Worm (Caenorhabditis elegans) whole organism, mixed stage, embryonic: ENCODE data around the gene fbxa-94.

Experiments
- M03D4.4 ChIP-seq: sonication (generic microtip); optimal IDR thresholded peaks from 2 replicates; lab custom pipeline; 2017; ENCODE audit warnings: mild to moderate bottlenecking, missing genetic modification characterization, missing compliant biosample characterization
- bed-3 ChIP-seq: fragments of 200-800 bp; sonication (Bioruptor generic); optimal IDR thresholded peaks from 3 replicates; lab custom pipeline; 2018; ENCODE audit warnings: mild to moderate bottlenecking, missing genetic modification characterization, moderate library complexity, missing compliant biosample characterization
- blmp-1 ChIP-seq: fragments of 150-350 bp; optimal IDR thresholded peaks from 2 replicates; lab custom pipeline; 2014; ENCODE audit warnings: missing biosample characterization, missing genetic modification characterization
- ceh-39 ChIP-seq: fragments of 150-350 bp; optimal IDR thresholded peaks from 2 replicates; lab custom pipeline; 2014; ENCODE audit warnings: missing biosample characterization, missing genetic modification characterization
- ceh-43 ChIP-seq: fragments of 200-800 bp; sonication (Bioruptor generic); optimal IDR thresholded peaks from 2 replicates; lab custom pipeline; 2018; ENCODE audit warnings: mild to moderate bottlenecking, missing genetic modification characterization, moderate library complexity, missing compliant biosample characterization
- ceh-83 ChIP-seq: fragments of 200-800 bp; sonication (Bioruptor generic); optimal IDR thresholded peaks from 2 replicates; lab custom pipeline; 2018; ENCODE audit warnings: mild to moderate bottlenecking, missing genetic modification characterization, missing compliant biosample characterization
- ces-1 ChIP-seq: fragments of 150-350 bp; optimal IDR thresholded peaks from 2 replicates; lab custom pipeline; 2014; ENCODE audit warnings: missing biosample characterization, missing genetic modification reagents, missing genetic modification characterization
- cnd-1 ChIP-seq: fragments of 200-800 bp; sonication (Bioruptor generic); optimal IDR thresholded peaks from 2 replicates; lab custom pipeline; 2018; ENCODE audit warnings: mild to moderate bottlenecking, missing genetic modification characterization, missing compliant biosample characterization
- drap-1 ChIP-seq: fragments of 200-800 bp; sonication (Bioruptor generic); optimal IDR thresholded peaks from 3 replicates; lab custom pipeline; 2018; ENCODE audit warnings: mild to moderate bottlenecking, missing genetic modification characterization, missing compliant biosample characterization
- elt-1 ChIP-seq: sonication (generic microtip); optimal IDR thresholded peaks from 2 replicates; lab custom pipeline; 2017; ENCODE audit warnings: missing genetic modification characterization, mild to moderate bottlenecking, missing compliant biosample characterization, antibody characterized with exemption, moderate library complexity, borderline replicate concordance; ENCODE audit not compliant: insufficient read depth
- elt-3 ChIP-seq: fragments of 150-350 bp; optimal IDR thresholded peaks from 2 replicates; lab custom pipeline; 2014; ENCODE audit warnings: missing biosample characterization, missing genetic modification characterization
- flh-1 ChIP-seq: fragments of 200-800 bp; sonication (Bioruptor generic); optimal IDR thresholded peaks from 2 replicates; lab custom pipeline; 2018; ENCODE audit warnings: mild to moderate bottlenecking, missing genetic modification characterization, moderate library complexity, missing compliant biosample characterization
- ham-2 ChIP-seq: fragments of 200-800 bp; sonication (Bioruptor generic); optimal IDR thresholded peaks from 2 replicates; lab custom pipeline; 2018; ENCODE audit warnings: mild to moderate bottlenecking, missing genetic modification characterization, missing compliant biosample characterization
- hlh-1 ChIP-seq: fragments of 150-350 bp; optimal IDR thresholded peaks from 2 replicates; lab custom pipeline; 2014; ENCODE audit warnings: missing biosample characterization, missing genetic modification reagents, missing genetic modification characterization
- lin-13 ChIP-seq: fragments of 150-350 bp; optimal IDR thresholded peaks from 2 replicates; lab custom pipeline; 2014; ENCODE audit warnings: missing biosample characterization, missing genetic modification characterization
- lin-32 ChIP-seq: fragments of 200-800 bp; sonication (Bioruptor generic); optimal IDR thresholded peaks from 2 replicates; lab custom pipeline; 2018; ENCODE audit warnings: mild to moderate bottlenecking, missing genetic modification characterization, missing compliant biosample characterization
- lsy-2 ChIP-seq: fragments of 150-350 bp; optimal IDR thresholded peaks from 2 replicates; lab custom pipeline; 2014; ENCODE audit warnings: missing biosample characterization, missing genetic modification characterization
- mab-5 ChIP-seq: fragments of 150-350 bp; optimal IDR thresholded peaks from 2 replicates; lab custom pipeline; 2014; ENCODE audit warnings: missing biosample characterization, missing genetic modification characterization
- mep-1 ChIP-seq: fragments of 150-350 bp; optimal IDR thresholded peaks from 2 replicates; lab custom pipeline; 2017; ENCODE audit warnings: missing biosample characterization, missing genetic modification reagents, missing genetic modification characterization, inconsistent platforms
- mls-2 ChIP-seq: sonication (generic microtip); optimal IDR thresholded peaks from 2 replicates; lab custom pipeline; 2016; ENCODE audit warnings: mild to moderate bottlenecking, missing genetic modification characterization, moderate library complexity, missing compliant biosample characterization
- nhr-12 ChIP-seq: fragments of 150-350 bp; optimal IDR thresholded peaks from 2 replicates; lab custom pipeline; 2014; ENCODE audit warnings: missing biosample characterization, missing genetic modification characterization
- nhr-2 ChIP-seq: fragments of 150-350 bp; optimal IDR thresholded peaks from 2 replicates; lab custom pipeline; 2014; ENCODE audit warnings: missing biosample characterization, missing genetic modification characterization
- nhr-237 ChIP-seq: fragments of 150-350 bp; optimal IDR thresholded peaks from 2 replicates; lab custom pipeline; 2014; ENCODE audit warnings: missing biosample characterization, missing genetic modification characterization
- nhr-28 ChIP-seq: fragments of 150-350 bp; optimal IDR thresholded peaks from 2 replicates; lab custom pipeline; 2014; ENCODE audit warnings: missing biosample characterization, missing genetic modification characterization
- nhr-76 ChIP-seq: sonication (generic microtip); optimal IDR thresholded peaks from 2 replicates; lab custom pipeline; 2017; ENCODE audit warnings: missing biosample characterization, missing genetic modification characterization
- pha-4 ChIP-seq: fragments of 150-350 bp; optimal IDR thresholded peaks from 2 replicates; lab custom pipeline; 2018; ENCODE audit warnings: missing biosample characterization, missing genetic modification reagents, missing genetic modification characterization
- sem-2 ChIP-seq: fragments of 200-800 bp; sonication (Bioruptor generic); optimal IDR thresholded peaks from 2 replicates; lab custom pipeline; 2018; ENCODE audit warnings: mild to moderate bottlenecking, missing genetic modification characterization, missing compliant biosample characterization
- snpc-4 ChIP-seq: fragments of 150-350 bp; optimal IDR thresholded peaks from 2 replicates; lab custom pipeline; 2014; ENCODE audit warnings: missing biosample characterization, missing genetic modification characterization
- sptf-1 ChIP-seq: sonication (generic microtip); optimal IDR thresholded peaks from 2 replicates; lab custom pipeline; 2017; ENCODE audit warnings: mild to moderate bottlenecking, missing genetic modification characterization, moderate library complexity, missing compliant biosample characterization
- tbx-8 ChIP-seq: fragments of 200-800 bp; sonication (Bioruptor generic); optimal IDR thresholded peaks from 2 replicates; lab custom pipeline; 2018; ENCODE audit warnings: mild to moderate bottlenecking, missing genetic modification characterization, moderate library complexity, missing compliant biosample characterization
- unc-120 ChIP-seq: sonication (generic microtip); optimal IDR thresholded peaks from 2 replicates; lab custom pipeline; 2017; ENCODE audit warnings: missing genetic modification characterization, missing compliant biosample characterization; ENCODE audit not compliant: poor library complexity, severe bottlenecking
- unc-39 ChIP-seq: fragments of 150-350 bp; optimal IDR thresholded peaks from 2 replicates; lab custom pipeline; 2014; ENCODE audit warnings: missing biosample characterization, missing genetic modification characterization
- unc-62 ChIP-seq: fragments of 150-350 bp; optimal IDR thresholded peaks from 2 replicates; lab custom pipeline; 2014; ENCODE audit warnings: missing biosample characterization, missing genetic modification reagents, missing genetic modification characterization
- zip-8 ChIP-seq: fragments of 150-350 bp; optimal IDR thresholded peaks from 2 replicates; lab custom pipeline; 2014; ENCODE audit warnings: missing biosample characterization, missing genetic modification characterization
- ztf-11 ChIP-seq: fragments of 150-350 bp; optimal IDR thresholded peaks from 2 replicates; lab custom pipeline; 2014; ENCODE audit warnings: missing biosample characterization, missing genetic modification characterization

Gene fbxa-94

DNA sequence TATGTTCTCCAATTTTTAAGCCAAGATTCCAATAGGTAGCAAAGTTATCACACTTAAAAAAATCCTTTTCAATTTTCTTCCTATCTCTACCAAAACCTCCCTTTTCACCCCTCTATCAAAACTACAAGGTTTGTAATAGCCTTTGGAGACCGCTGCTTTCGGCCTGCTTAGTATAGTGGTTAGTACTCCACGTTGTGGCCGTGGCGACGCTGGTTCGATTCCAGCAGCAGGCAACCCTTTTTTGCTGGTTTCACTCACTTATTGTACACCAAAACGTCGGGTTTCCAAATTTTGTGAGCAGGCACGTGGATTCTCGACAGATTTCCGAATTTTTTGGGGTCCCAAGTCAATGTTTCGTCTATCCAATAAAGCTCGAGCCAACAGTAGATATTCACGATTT is 18.8 kb upstream of the fbxa-94 start:
- TF ChIP-seq cnd-1 (tag; lab: Kevin White, UChicago) (peak; percentile 51), blmp-1 (tag; lab: Kevin White, UChicago) (no peak), lin-32 (GFP tag; lab: Kevin White, UChicago) (peak; percentile 15), drap-1 (GFP tag; lab: Kevin White, UChicago) (peak; percentile 83), ztf-11 (tag; lab: Kevin White, UChicago) (no peak), hlh-1 (peak; percentile 18), mls-2 (tag; lab: Kevin White, UChicago) (peak; percentile 38), mep-1 (no peak), ceh-83 (no peak), ces-1 (GFP tag; lab: Kevin White, UChicago) (no peak), sem-2 (peak; percentile 27), elt-1 (tag; lab: Kevin White, UChicago) (no peak), sptf-1 (tag; lab: Kevin White, UChicago) (peak; percentile 69), unc-39 (tag; lab: Kevin White, UChicago) (no peak), M03D4.4 (tag; lab: Kevin White, UChicago) (peak; percentile 55), nhr-28 (tag; lab: Kevin White, UChicago) (no peak), bed-3 (GFP tag; lab: Kevin White, UChicago) (peak; percentile 41), ham-2 (GFP tag; lab: Kevin White, UChicago) (peak; percentile 15), nhr-2 (tag; lab: Kevin White, UChicago) (no peak), mab-5 (tag; lab: Kevin White, UChicago) (no peak), lin-13 (tag; lab: Kevin White, UChicago) (no peak)

DNA sequence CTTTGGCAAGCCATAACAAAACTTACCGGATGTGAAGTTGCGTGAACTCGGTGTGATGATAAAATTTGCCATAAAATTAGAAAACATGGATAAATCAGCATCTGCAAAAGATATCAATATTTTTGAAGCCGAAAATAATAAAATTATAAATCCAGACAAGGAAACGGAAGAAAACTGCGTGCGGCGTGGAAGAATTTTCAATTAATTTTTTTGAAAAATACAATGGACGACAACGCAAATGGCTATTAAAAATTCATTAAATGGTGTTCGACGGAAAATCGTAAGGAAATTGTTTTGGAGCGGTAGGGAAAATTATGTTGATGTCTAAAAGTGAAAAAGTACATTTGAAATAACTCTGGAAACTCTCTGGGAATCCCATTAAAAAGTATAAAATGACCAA is 13.7 kb upstream of the fbxa-94 start, which contains the start of gene acr-18:
Gene acr-18, minus strand, starts transcription at position 101 of the 400 bp plus-strand sequence.
- TF ChIP-seq nhr-76 (tag; lab: Kevin White, UChicago) (no peak), hlh-1 (no peak), lsy-2 (tag; lab: Kevin White, UChicago) (no peak), lin-13 (tag; lab: Kevin White, UChicago) (no peak), cnd-1 (tag; lab: Kevin White, UChicago) (no peak), unc-39 (tag; lab: Kevin White, UChicago) (no peak), mab-5 (tag; lab: Kevin White, UChicago) (no peak), nhr-2 (tag; lab: Kevin White, UChicago) (no peak), blmp-1 (tag; lab: Kevin White, UChicago) (no peak), ztf-11 (tag; lab: Kevin White, UChicago) (no peak), flh-1 (no peak), pha-4 (tag; lab: Kevin White, UChicago) (no peak), lin-32 (GFP tag; lab: Kevin White, UChicago) (no peak)

- no peak for TF ChIP-seq bed-3 (GFP tag; lab: Kevin White, UChicago)
- no peak for TF ChIP-seq unc-120 (tag; lab: Kevin White, UChicago)
- no peak for TF ChIP-seq hlh-1
- no peak for TF ChIP-seq mls-2 (tag; lab: Kevin White, UChicago)
Measured at ce11 chrV:15559729-15560128, 13.0 kb upstream of the fbxa-94 start.

DNA sequence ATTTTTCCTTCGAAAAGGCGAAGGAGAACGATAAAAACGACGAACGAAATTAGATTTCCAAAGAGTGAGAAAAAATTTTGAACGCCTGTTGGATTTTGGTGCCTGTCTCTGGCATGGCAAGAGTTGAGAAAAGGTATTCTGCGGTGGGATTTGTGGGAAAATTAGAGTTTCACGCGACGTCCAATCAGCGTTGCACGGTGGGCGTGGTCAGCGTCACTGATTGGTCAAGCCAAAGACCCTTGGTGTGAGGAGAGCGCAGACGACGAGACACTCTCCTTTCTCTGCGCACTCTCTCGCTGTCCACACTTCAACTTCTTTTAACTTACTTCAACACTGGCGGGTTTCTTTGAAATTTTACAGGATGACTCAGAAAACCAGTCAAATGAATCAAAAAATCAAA is 10.2 kb upstream of the fbxa-94 start:
- TF ChIP-seq pha-4 (tag; lab: Kevin White, UChicago) (no peak), blmp-1 (tag; lab: Kevin White, UChicago) (no peak), nhr-12 (tag; lab: Kevin White, UChicago) (no peak), snpc-4 (tag; lab: Kevin White, UChicago) (no peak), nhr-237 (tag; lab: Kevin White, UChicago) (no peak), unc-120 (tag; lab: Kevin White, UChicago) (no peak), nhr-28 (tag; lab: Kevin White, UChicago) (no peak), lin-32 (GFP tag; lab: Kevin White, UChicago) (no peak), nhr-76 (tag; lab: Kevin White, UChicago) (no peak), elt-3 (tag; lab: Kevin White, UChicago) (no peak), ceh-39 (no peak)

DNA sequence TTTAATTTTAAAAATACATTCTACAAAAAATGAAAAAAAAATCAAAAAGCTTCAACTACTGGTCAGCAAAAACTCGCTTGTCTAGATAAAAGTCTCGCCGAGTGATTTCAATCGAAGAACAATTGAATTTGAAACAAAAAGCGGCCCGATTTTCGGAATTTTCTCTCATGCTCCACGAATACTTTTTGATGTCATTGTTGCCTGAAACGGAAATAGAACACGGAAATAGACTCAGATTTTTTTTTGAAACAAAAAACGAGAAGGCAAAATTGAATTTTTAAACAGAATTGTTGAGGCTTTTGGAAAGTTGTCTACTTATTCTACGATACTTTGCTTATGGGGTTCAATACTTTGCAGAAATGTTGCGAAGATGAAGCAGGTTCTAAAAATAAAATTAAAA is 9.2 kb upstream of the fbxa-94 start:
- no peak for TF ChIP-seq mep-1
- no peak for TF ChIP-seq snpc-4 (tag; lab: Kevin White, UChicago)
- TF ChIP-seq M03D4.4 (tag; lab: Kevin White, UChicago) = no peak
- TF ChIP-seq ceh-43 (GFP tag; lab: Kevin White, UChicago) = no peak
- no peak for TF ChIP-seq bed-3 (GFP tag; lab: Kevin White, UChicago)
- no peak for TF ChIP-seq ham-2 (GFP tag; lab: Kevin White, UChicago)
- no peak for TF ChIP-seq lin-32 (GFP tag; lab: Kevin White, UChicago)
- no peak for TF ChIP-seq blmp-1 (tag; lab: Kevin White, UChicago)
- TF ChIP-seq ces-1 (GFP tag; lab: Kevin White, UChicago) = no peak
- no peak for TF ChIP-seq hlh-1
- no peak for TF ChIP-seq tbx-8 (GFP tag; lab: Kevin White, UChicago)
- TF ChIP-seq zip-8 (tag; lab: Kevin White, UChicago) = no peak
- TF ChIP-seq unc-62 (GFP tag; lab: Kevin White, UChicago) = no peak
- no peak for TF ChIP-seq ceh-39
